Worm (Caenorhabditis elegans) whole organism, L4 larva: ENCODE measurements around the gene C17H12.12.

ENCODE experiments used
- lin-39 ChIP-seq: fragments of 150-350 bp; optimal IDR thresholded peaks from 2 replicates; lab custom pipeline; 2014; ENCODE audit warnings: missing biosample characterization, missing genetic modification reagents, missing genetic modification characterization
- zag-1 ChIP-seq: fragments of 150-350 bp; optimal IDR thresholded peaks from 2 replicates; lab custom pipeline; 2014; ENCODE audit warnings: missing biosample characterization, missing genetic modification characterization

- TF ChIP-seq zag-1 (tag; lab: Kevin White, UChicago) (no peak), lin-39 (tag; lab: Kevin White, UChicago) (no peak)
These were observed 3.1 kb upstream of the C17H12.12 start for ce11 chrIV:6792380-6793309.
